Worm (Caenorhabditis elegans): ENCODE measurements around the gene Y67D8B.5.

Gene Y67D8B.5

ce11 chrIV:3211929-3212328, 9.8 kb downstream of the Y67D8B.5 start:
- TF ChIP-seq ceh-14 (tag; optimal IDR thresholded peaks at IDR 0.05) (no peak), unc-3 (GFP tag; conservative IDR thresholded peaks at IDR 0.05) (no peak), unc-3 (tag; optimal IDR thresholded peaks at IDR 0.05) (no peak), pros-1 (tag; optimal IDR thresholded peaks at IDR 0.05) (no peak), ceh-31 (tag; optimal IDR thresholded peaks at IDR 0.05) (no peak), dve-1 (tag; optimal IDR thresholded peaks at IDR 0.05) (no peak), K09A11.1 (tag; optimal IDR thresholded peaks at IDR 0.05; ENCODE audit: insufficient read depth) (no peak), ceh-30 (tag; optimal IDR thresholded peaks at IDR 0.05) (no peak), ceh-18 (tag; optimal IDR thresholded peaks at IDR 0.05) (no peak), ceh-34 (tag; optimal IDR thresholded peaks at IDR 0.05) (no peak), nfya-1 (tag; optimal IDR thresholded peaks at IDR 0.05) (no peak), ets-4 (tag; optimal IDR thresholded peaks at IDR 0.05) (no peak), ahr-1 (tag; optimal IDR thresholded peaks at IDR 0.05) (no peak)

ce11 chrIV:3213426-3213825, 11.3 kb downstream of the Y67D8B.5 start, which contains the start of gene slmp-1:
Gene slmp-1, plus strand, starts transcription at chrIV:3213760.
- TF ChIP-seq nhr-232 (tag; optimal IDR thresholded peaks at IDR 0.05): no peak
- TF ChIP-seq rnt-1 (tag; optimal IDR thresholded peaks at IDR 0.05): peak; percentile 26
- peak; percentile 44 for TF ChIP-seq nfya-1 (tag; optimal IDR thresholded peaks at IDR 0.05)
- peak; percentile 3 for TF ChIP-seq ttx-3 (tag; optimal IDR thresholded peaks at IDR 0.05)
- TF ChIP-seq tbx-7 (tag; optimal IDR thresholded peaks at IDR 0.05): no peak
- peak; percentile 34 for TF ChIP-seq ceh-31 (tag; optimal IDR thresholded peaks at IDR 0.05)
- TF ChIP-seq hlh-30 (tag; optimal IDR thresholded peaks at IDR 0.05; ENCODE audit: insufficient read depth): peak; percentile 71
- TF ChIP-seq elt-2 (tag; optimal IDR thresholded peaks at IDR 0.05): peak; percentile 23
- TF ChIP-seq ceh-34 (tag; optimal IDR thresholded peaks at IDR 0.05): no peak

ce11 chrIV:3221158-3221557, 19.0 kb downstream of the Y67D8B.5 start:
- TF ChIP-seq elt-2 (tag; optimal IDR thresholded peaks at IDR 0.05) (peak; percentile 8), ceh-6 (GFP tag; optimal IDR thresholded peaks at IDR 0.05) (no peak)

ce11 chrIV:3222140-3222539, 20.0 kb downstream of the Y67D8B.5 start, which contains the start of gene Y67D8A.2:
Gene Y67D8A.2, plus strand, starts transcription at chrIV:3222440.
- no peak for TF ChIP-seq K09A11.1 (tag; optimal IDR thresholded peaks at IDR 0.05; ENCODE audit: insufficient read depth)

- TF ChIP-seq ztf-16 (tag; optimal IDR thresholded peaks at IDR 0.05) (no peak), rnt-1 (tag; optimal IDR thresholded peaks at IDR 0.05) (peak; percentile 71), ceh-9 (tag; optimal IDR thresholded peaks at IDR 0.05) (no peak), sox-2 (GFP tag; IDR thresholded peaks at IDR 0.05) (no peak), ceh-6 (GFP tag; optimal IDR thresholded peaks at IDR 0.05) (no peak), F13H6.1 (tag; optimal IDR thresholded peaks at IDR 0.05) (peak; percentile 34), tbx-2 (tag; optimal IDR thresholded peaks at IDR 0.05) (peak; percentile 53), ceh-18 (tag; optimal IDR thresholded peaks at IDR 0.05) (peak; percentile 41), nhr-11 (tag; optimal IDR thresholded peaks at IDR 0.05) (no peak), sdc-2 (tag; optimal IDR thresholded peaks at IDR 0.05) (peak; percentile 43), unc-42 (tag; optimal IDR thresholded peaks at IDR 0.05) (no peak), K09A11.1 (tag; optimal IDR thresholded peaks at IDR 0.05; ENCODE audit: insufficient read depth) (no peak), ceh-31 (tag; optimal IDR thresholded peaks at IDR 0.05) (peak; percentile 37), ceh-24 (tag; optimal IDR thresholded peaks at IDR 0.05) (no peak), sox-4 (tag; optimal IDR thresholded peaks at IDR 0.05) (peak; percentile 27), dmd-4 (tag; optimal IDR thresholded peaks at IDR 0.05; ENCODE audit: borderline replicate concordance) (peak; percentile 72), lin-11 (tag; optimal IDR thresholded peaks at IDR 0.05) (no peak), eyg-1 (tag; optimal IDR thresholded peaks at IDR 0.05) (peak; percentile 43), dve-1 (tag; optimal IDR thresholded peaks at IDR 0.05) (peak; percentile 11), elt-2 (tag; optimal IDR thresholded peaks at IDR 0.05) (peak; percentile 92), tbx-7 (tag; optimal IDR thresholded peaks at IDR 0.05) (no peak), ceh-34 (tag; optimal IDR thresholded peaks at IDR 0.05) (peak; percentile 63), ahr-1 (tag; optimal IDR thresholded peaks at IDR 0.05) (no peak), ceh-30 (tag; optimal IDR thresholded peaks at IDR 0.05) (no peak), pat-9 (tag; optimal IDR thresholded peaks at IDR 0.05) (peak; percentile 33), ceh-22 (tag; optimal IDR thresholded peaks at IDR 0.05) (no peak), ets-4 (tag; optimal IDR thresholded peaks at IDR 0.05) (peak; percentile 9), unc-55 (GFP tag; optimal IDR thresholded peaks at IDR 0.05) (peak; percentile 97), nfya-1 (tag; optimal IDR thresholded peaks at IDR 0.05) (peak; percentile 43), zip-5 (tag; optimal IDR thresholded peaks at IDR 0.05) (no peak), unc-3 (GFP tag; conservative IDR thresholded peaks at IDR 0.05) (no peak), unc-3 (tag; optimal IDR thresholded peaks at IDR 0.05) (no peak), ceh-45 (GFP tag; IDR thresholded peaks at IDR 0.05) (no peak), unc-86 (tag; optimal IDR thresholded peaks at IDR 0.05) (no peak), hlh-30 (tag; optimal IDR thresholded peaks at IDR 0.05; ENCODE audit: insufficient read depth) (peak; percentile 32), ref-2 (tag; optimal IDR thresholded peaks at IDR 0.05) (peak; percentile 45)
Observed at ce11 chrIV:3227549-3228139, 25.5 kb downstream of the Y67D8B.5 start.
